Worm (Caenorhabditis elegans) whole organism, mixed stage, embryonic: ENCODE data around the gene str-146.

Source experiments
- blmp-1 ChIP-seq: fragments of 150-350 bp; optimal IDR thresholded peaks from 2 replicates; lab custom pipeline; 2014; ENCODE audit warnings: missing biosample characterization, missing genetic modification characterization
- ces-1 ChIP-seq: fragments of 150-350 bp; optimal IDR thresholded peaks from 2 replicates; lab custom pipeline; 2014; ENCODE audit warnings: missing biosample characterization, missing genetic modification reagents, missing genetic modification characterization
- mep-1 ChIP-seq: fragments of 150-350 bp; optimal IDR thresholded peaks from 2 replicates; lab custom pipeline; 2017; ENCODE audit warnings: missing biosample characterization, missing genetic modification reagents, missing genetic modification characterization, inconsistent platforms
- unc-62 ChIP-seq: fragments of 150-350 bp; optimal IDR thresholded peaks from 2 replicates; lab custom pipeline; 2014; ENCODE audit warnings: missing biosample characterization, missing genetic modification reagents, missing genetic modification characterization

- TF ChIP-seq mep-1 (tag; lab: Kevin White, UChicago) (no peak), ces-1 (GFP tag; lab: Kevin White, UChicago) (no peak), blmp-1 (tag; lab: Kevin White, UChicago) (no peak), unc-62 (GFP tag; lab: Kevin White, UChicago) (no peak)
Measured at ce11 chrV:8144515-8144914, 49.2 kb upstream of the str-146 start.
